Worm (Caenorhabditis elegans): Measurements from ENCODE around the gene ceh-74.

The ceh-74 gene

ce11 chrV:14185438-14185837 is 7.6 kb downstream of the ceh-74 start, which contains the start of the genes trm-1 and ints-2:
trm-1 (minus strand) TSS chrV:14185612.
ints-2 (plus strand) TSS chrV:14185686.
- TF ChIP-seq efl-1 (GFP tag; optimal IDR thresholded peaks at IDR 0.05) (peak; percentile 21), ceh-79 (tag; optimal IDR thresholded peaks at IDR 0.05) (no peak), B0035.1 (tag; optimal IDR thresholded peaks at IDR 0.05) (no peak), mcd-1 (GFP tag; IDR thresholded peaks at IDR 0.05) (peak; percentile 96), unc-130 (GFP tag; optimal IDR thresholded peaks at IDR 0.05) (no peak), madf-3 (GFP tag; IDR thresholded peaks at IDR 0.05) (no peak), ZK185.1 (tag; optimal IDR thresholded peaks at IDR 0.05; ENCODE audit: poor library complexity, severe bottlenecking) (peak; percentile 27), lin-54 (GFP tag; optimal IDR thresholded peaks at IDR 0.05) (peak; percentile 10), attf-5 (GFP tag; optimal IDR thresholded peaks at IDR 0.05) (peak; percentile 20), lin-35 (GFP tag; optimal IDR thresholded peaks at IDR 0.05) (peak in 1 of 3 experiments; percentile 36), snpc-4 (GFP tag; optimal IDR thresholded peaks at IDR 0.05) (no peak), snpc-4 (tag; optimal IDR thresholded peaks at IDR 0.05) (peak in 1 of 4 experiments; percentile 45), F23B12.7 (tag; optimal IDR thresholded peaks at IDR 0.05; ENCODE audit: insufficient read depth) (no peak), ztf-22 (GFP tag; optimal IDR thresholded peaks at IDR 0.05) (no peak), F33H1.4 (GFP tag; IDR thresholded peaks at IDR 0.05) (peak; percentile 21; the same call in 1 of the 2 replicates), hmg-1.2 (GFP tag; IDR thresholded peaks at IDR 0.05) (0 out of 2 replicates have a peak, but pooled peaks have one; percentile 19), lsl-1 (GFP tag; optimal IDR thresholded peaks at IDR 0.05) (peak; percentile 4)

ce11 chrV:14187104-14187503 is 9.2 kb downstream of the ceh-74 start:
- TF ChIP-seq chd-7 (tag; optimal IDR thresholded peaks at IDR 0.05), result no peak
- TF ChIP-seq madf-6 (GFP tag; IDR thresholded peaks at IDR 0.05), result no peak
- TF ChIP-seq sptf-2 (GFP tag; optimal IDR thresholded peaks at IDR 0.05), result no peak
- TF ChIP-seq ceh-100 (GFP tag; IDR thresholded peaks at IDR 0.05), result no peak
- no peak for TF ChIP-seq ceh-58 (GFP tag; IDR thresholded peaks at IDR 0.05)
- TF ChIP-seq F57C9.4 (tag; optimal IDR thresholded peaks at IDR 0.05), result no peak
- TF ChIP-seq nhr-120 (GFP tag; IDR thresholded peaks at IDR 0.05), result no peak
- no peak for TF ChIP-seq hlh-12 (tag; optimal IDR thresholded peaks at IDR 0.05)

- TF ChIP-seq aptf-2 (GFP tag; conservative IDR thresholded peaks at IDR 0.05) (no peak), nfyb-1 (GFP tag; IDR thresholded peaks at IDR 0.05) (no peak), madf-8 (GFP tag; conservative IDR thresholded peaks at IDR 0.05) (peak; percentile 81), F49E8.2 (tag; optimal IDR thresholded peaks at IDR 0.05; ENCODE audit: insufficient read depth) (peak; percentile 42), lin-54 (GFP tag; optimal IDR thresholded peaks at IDR 0.05) (peak; percentile 38), lsl-1 (GFP tag; optimal IDR thresholded peaks at IDR 0.05) (peak; percentile 96), Y53G8AR.9 (GFP tag; conservative IDR thresholded peaks at IDR 0.05) (0 out of 2 replicates have a peak, but pooled peaks have one; percentile 17), sptf-2 (GFP tag; optimal IDR thresholded peaks at IDR 0.05) (no peak), xnd-1 (tag; optimal IDR thresholded peaks at IDR 0.05) (peak; percentile 93), D2030.7 (GFP tag; IDR thresholded peaks at IDR 0.05) (peak; percentile 72), F33H1.4 (GFP tag; IDR thresholded peaks at IDR 0.05) (peak; percentile 95), akir-1 (GFP tag; optimal IDR thresholded peaks at IDR 0.05) (no peak), dpl-1 (GFP tag; optimal IDR thresholded peaks at IDR 0.05) (peak; percentile 18), nfya-2 (GFP tag; IDR thresholded peaks at IDR 0.05) (no peak), athp-1 (tag; optimal IDR thresholded peaks at IDR 0.05) (peak; percentile 3), ceh-91 (GFP tag; IDR thresholded peaks at IDR 0.05) (peak; percentile 65), madf-6 (GFP tag; IDR thresholded peaks at IDR 0.05) (peak; percentile 94), Y67H2A.10 (GFP tag; conservative IDR thresholded peaks at IDR 0.05) (no peak), pha-4 (tag; optimal IDR thresholded peaks at IDR 0.05) (no peak), snpc-1.3 (tag; optimal IDR thresholded peaks at IDR 0.05; ENCODE audit: insufficient read depth) (peak; percentile 43), him-1 (tag; optimal IDR thresholded peaks at IDR 0.05) (peak; percentile 69), ama-1 (optimal IDR thresholded peaks at IDR 0.05) (no peak), ama-1 (GFP tag; optimal IDR thresholded peaks at IDR 0.05) (peak in 1 of 2 experiments; percentile 11), K11D2.4 (GFP tag; IDR thresholded peaks at IDR 0.05) (no peak), snpc-3.4 (tag; optimal IDR thresholded peaks at IDR 0.05) (peak; percentile 21), efl-1 (GFP tag; optimal IDR thresholded peaks at IDR 0.05) (peak; percentile 14)
These were observed 15.0 kb downstream of the ceh-74 start for ce11 chrV:14192870-14193269.
